Fruit fly (Drosophila melanogaster) whole organism, embryonic: ENCODE data around the gene CG3294.
A peak's percentile ranks its signal among the peaks of the same experiment; 100 is the strongest.

ENCODE experiments used
- Adf1 ChIP-seq: fragments of 200-800 bp; sonication (Bioruptor generic); IDR thresholded peaks from 2 replicates; pipeline ENCODE4 v1.3.6; 2022; ENCODE audit warnings: missing biosample characterization, missing genetic modification characterization
- Atf-2 ChIP-seq: fragments of 200-800 bp; sonication (Bioruptor generic); optimal IDR thresholded peaks from 2 replicates; lab custom pipeline; 2016; ENCODE audit warnings: missing biosample characterization, missing genetic modification characterization
- Atf6 ChIP-seq: fragments of 200-800 bp; sonication (Bioruptor generic); IDR thresholded peaks from 2 replicates; pipeline ENCODE4 v1.3.6; 2022; ENCODE audit warnings: missing biosample characterization, missing genetic modification characterization
- Bgb ChIP-seq: fragments of 200-800 bp; sonication (Bioruptor generic); IDR thresholded peaks from 2 replicates; pipeline ENCODE4 v1.3.6; 2022; ENCODE audit warnings: missing biosample characterization, missing genetic modification characterization; ENCODE audit not compliant: partially characterized antibody
- CG10654 ChIP-seq: fragments of 200-800 bp; sonication (Bioruptor generic); optimal IDR thresholded peaks from 2 replicates; lab custom pipeline; 2016; ENCODE audit warnings: missing biosample characterization, missing genetic modification characterization
- CG12155 ChIP-seq: fragments of 200-800 bp; sonication (Bioruptor generic); optimal IDR thresholded peaks from 3 replicates; lab custom pipeline; 2016; ENCODE audit warnings: missing biosample characterization, missing genetic modification characterization
- CG12236 ChIP-seq: fragments of 200-800 bp; sonication (Bioruptor generic); optimal IDR thresholded peaks from 2 replicates; lab custom pipeline; 2016; ENCODE audit warnings: missing biosample characterization, missing genetic modification characterization
- CG1233 ChIP-seq: fragments of 200-800 bp; sonication (Bioruptor generic); optimal IDR thresholded peaks from 4 replicates; lab custom pipeline; 2018; ENCODE audit warnings: missing biosample characterization, mild to moderate bottlenecking, missing genetic modification characterization
- CG15011 ChIP-seq: fragments of 200-800 bp; sonication (Bioruptor generic); optimal IDR thresholded peaks from 3 replicates; lab custom pipeline; 2018; ENCODE audit warnings: missing biosample characterization, mild to moderate bottlenecking, missing genetic modification characterization
- CG17359 ChIP-seq: fragments of 200-800 bp; sonication (Bioruptor generic); optimal IDR thresholded peaks from 3 replicates; lab custom pipeline; 2018; ENCODE audit warnings: missing biosample characterization, mild to moderate bottlenecking, missing genetic modification characterization, moderate library complexity
- CG17912 ChIP-seq: fragments of 200-800 bp; sonication (Bioruptor generic); optimal IDR thresholded peaks from 2 replicates; lab custom pipeline; 2018; ENCODE audit warnings: missing biosample characterization, mild to moderate bottlenecking, missing genetic modification characterization
- CG18599 ChIP-seq: fragments of 200-800 bp; sonication (Bioruptor generic); optimal IDR thresholded peaks from 3 replicates; lab custom pipeline; 2017; ENCODE audit warnings: missing biosample characterization, missing genetic modification characterization, mild to moderate bottlenecking, moderate library complexity, missing genetic modification reagents
- CG2116 ChIP-seq: fragments of 200-800 bp; sonication (Bioruptor generic); optimal IDR thresholded peaks from 3 replicates; lab custom pipeline; 2018; ENCODE audit warnings: missing biosample characterization, mild to moderate bottlenecking, missing genetic modification characterization
- CG31441 ChIP-seq: fragments of 200-800 bp; sonication (Bioruptor generic); IDR thresholded peaks from 2 replicates; pipeline ENCODE4 v1.3.6; 2022; ENCODE audit warnings: missing biosample characterization, missing genetic modification characterization
- CG33557 ChIP-seq: fragments of 200-800 bp; sonication (Bioruptor generic); optimal IDR thresholded peaks from 2 replicates; lab custom pipeline; 2019; ENCODE audit warnings: missing biosample characterization, mild to moderate bottlenecking, missing genetic modification characterization, moderate library complexity
- CG4360 ChIP-seq: fragments of 200-800 bp; sonication (Bioruptor generic); IDR thresholded peaks from 2 replicates; pipeline ENCODE4 v1.3.6; 2022; ENCODE audit warnings: missing biosample characterization, missing genetic modification characterization
- CG7271 ChIP-seq: fragments of 200-800 bp; sonication (Bioruptor generic); optimal IDR thresholded peaks from 2 replicates; lab custom pipeline; 2018; ENCODE audit warnings: missing biosample characterization, mild to moderate bottlenecking, missing genetic modification characterization, moderate library complexity
- CG7839 ChIP-seq: fragments of 200-800 bp; sonication (Bioruptor generic); optimal IDR thresholded peaks from 3 replicates; lab custom pipeline; 2018; ENCODE audit warnings: missing biosample characterization, mild to moderate bottlenecking, missing genetic modification characterization, moderate library complexity
- CG7963 ChIP-seq: fragments of 200-800 bp; sonication (Bioruptor generic); IDR thresholded peaks from 3 replicates; pipeline ENCODE4 v1.3.6; 2022; ENCODE audit warnings: missing biosample characterization, missing genetic modification characterization; ENCODE audit not compliant: partially characterized antibody
- CG8359 ChIP-seq: fragments of 200-800 bp; sonication (Bioruptor generic); optimal IDR thresholded peaks from 2 replicates; lab custom pipeline; 2017; ENCODE audit warnings: missing biosample characterization, mild to moderate bottlenecking, missing genetic modification characterization, borderline replicate concordance
- Dad ChIP-seq: fragments of 200-800 bp; sonication (Bioruptor generic); optimal IDR thresholded peaks from 3 replicates; lab custom pipeline; 2016; ENCODE audit warnings: missing biosample characterization, missing genetic modification characterization
- E2f2 ChIP-seq: fragments of 200-800 bp; sonication (Bioruptor generic); IDR thresholded peaks from 2 replicates; pipeline ENCODE4 v1.3.6; 2022; ENCODE audit warnings: missing biosample characterization, missing genetic modification characterization
- Fer1 ChIP-seq: fragments of 200-800 bp; sonication (Bioruptor generic); optimal IDR thresholded peaks from 2 replicates; lab custom pipeline; 2017; ENCODE audit warnings: missing biosample characterization, mild to moderate bottlenecking, missing genetic modification characterization
- Hand ChIP-seq: fragments of 200-800 bp; sonication (Bioruptor generic); optimal IDR thresholded peaks from 2 replicates; lab custom pipeline; 2017; ENCODE audit warnings: mild to moderate bottlenecking, missing biosample characterization, missing genetic modification reagents, missing genetic modification characterization
- Hr3 ChIP-seq: fragments of 200-800 bp; sonication (Bioruptor generic); optimal IDR thresholded peaks from 3 replicates; lab custom pipeline; 2016; ENCODE audit warnings: missing biosample characterization, missing genetic modification characterization
- Myb ChIP-seq: fragments of 200-800 bp; sonication (Bioruptor generic); optimal IDR thresholded peaks from 2 replicates; lab custom pipeline; 2016; ENCODE audit warnings: missing biosample characterization, missing genetic modification characterization
- Neu2 ChIP-seq: fragments of 200-800 bp; sonication (Bioruptor generic); optimal IDR thresholded peaks from 3 replicates; lab custom pipeline; 2016; ENCODE audit warnings: missing biosample characterization, missing genetic modification characterization, borderline replicate concordance
- Poxn ChIP-seq: fragments of 200-800 bp; sonication (Bioruptor generic); IDR thresholded peaks from 2 replicates; pipeline ENCODE4 v1.3.6; 2022; ENCODE audit warnings: missing biosample characterization, missing genetic modification characterization
- Six4 ChIP-seq: fragments of 200-800 bp; sonication (Bioruptor generic); optimal IDR thresholded peaks from 2 replicates; lab custom pipeline; 2016; ENCODE audit warnings: missing biosample characterization, missing genetic modification characterization
- bab2 ChIP-seq: fragments of 200-800 bp; sonication (Bioruptor generic); optimal IDR thresholded peaks from 2 replicates; lab custom pipeline; 2016; ENCODE audit warnings: missing biosample characterization, missing genetic modification characterization
- danr ChIP-seq: fragments of 200-800 bp; sonication (Bioruptor generic); IDR thresholded peaks from 2 replicates; pipeline ENCODE4 v1.3.6; 2022; ENCODE audit warnings: missing biosample characterization, missing genetic modification characterization
- dati ChIP-seq: fragments of 200-800 bp; sonication (Bioruptor generic); IDR thresholded peaks from 2 replicates; pipeline ENCODE4 v1.3.6; 2022; ENCODE audit warnings: missing biosample characterization, missing genetic modification characterization
- dpn ChIP-seq, 2 experiments: fragments of 200-800 bp; sonication (Bioruptor generic); optimal IDR thresholded peaks; 3 replicates each; lab custom pipeline; 2016; ENCODE audit warnings: missing biosample characterization in 2 of 2, missing genetic modification characterization in 2 of 2
- esg ChIP-seq: fragments of 200-800 bp; sonication (Bioruptor generic); conservative IDR thresholded peaks from 2 replicates; pipeline ENCODE4 v1.3.6; 2022; ENCODE audit warnings: missing biosample characterization, missing genetic modification characterization
- hb ChIP-seq: fragments of 200-800 bp; sonication (Bioruptor generic); IDR thresholded peaks from 3 replicates; pipeline ENCODE4 v1.3.6; 2022; ENCODE audit warnings: missing biosample characterization, missing genetic modification characterization; ENCODE audit not compliant: partially characterized antibody
- hkb ChIP-seq, 2 experiments: fragments of 200-800 bp in 1 of 2; fragments of >200 bp in 1 of 2; sonication (Bioruptor generic) in 1 of 2; IDR thresholded peaks in 1 of 2; optimal IDR thresholded peaks in 1 of 2; 2 replicates each; pipeline versions ENCODE4 v1.3.6 to Lab custom; 2017 to 2022; ENCODE audit warnings: missing biosample characterization in 1 of 2, missing genetic modification characterization in 1 of 2
- ken ChIP-seq: fragments of 200-800 bp; sonication (Bioruptor generic); IDR thresholded peaks from 3 replicates; pipeline ENCODE4 v1.3.6; 2022; ENCODE audit warnings: missing biosample characterization, missing genetic modification characterization
- lmd ChIP-seq: fragments of 200-800 bp; sonication (Bioruptor generic); IDR thresholded peaks from 2 replicates; pipeline ENCODE4 v1.3.6; 2022; ENCODE audit warnings: missing biosample characterization, missing genetic modification characterization
- luna ChIP-seq: fragments of 200-800 bp; sonication (Bioruptor generic); optimal IDR thresholded peaks from 2 replicates; lab custom pipeline; 2016; ENCODE audit warnings: missing biosample characterization, missing genetic modification characterization
- nau ChIP-seq: fragments of 200-800 bp; sonication (Bioruptor generic); optimal IDR thresholded peaks from 3 replicates; lab custom pipeline; 2017; ENCODE audit warnings: missing biosample characterization, mild to moderate bottlenecking, missing genetic modification characterization, missing genetic modification reagents
- nerfin-1 ChIP-seq: fragments of 200-800 bp; sonication (Bioruptor generic); optimal IDR thresholded peaks from 3 replicates; lab custom pipeline; 2019; ENCODE audit warnings: missing biosample characterization, mild to moderate bottlenecking, missing genetic modification characterization, moderate library complexity
- nom ChIP-seq: fragments of 200-800 bp; sonication (Bioruptor generic); optimal IDR thresholded peaks from 2 replicates; lab custom pipeline; 2017; ENCODE audit warnings: missing biosample characterization, missing genetic modification characterization, mild to moderate bottlenecking, moderate library complexity, missing genetic modification reagents
- pho ChIP-seq: fragments of 200-800 bp; sonication (Bioruptor generic); optimal IDR thresholded peaks from 2 replicates; lab custom pipeline; 2016; ENCODE audit warnings: missing biosample characterization, missing genetic modification characterization
- stc ChIP-seq: fragments of 200-800 bp; sonication (Bioruptor generic); IDR thresholded peaks from 2 replicates; pipeline ENCODE4 v1.3.6; 2022; ENCODE audit warnings: missing biosample characterization, missing genetic modification characterization
- tll ChIP-seq, 2 experiments: fragments of 200-800 bp in 1 of 2; fragments of >200 bp in 1 of 2; sonication (Bioruptor generic) in 1 of 2; optimal IDR thresholded peaks; 2 replicates each; lab custom pipeline; 2017 to 2019; ENCODE audit warnings: missing biosample characterization in 2 of 2, missing genetic modification characterization in 2 of 2, mild to moderate bottlenecking in 1 of 2, moderate library complexity in 1 of 2
- tna ChIP-seq: fragments of 200-800 bp; sonication (Bioruptor generic); IDR thresholded peaks from 2 replicates; pipeline ENCODE4 v1.3.6; 2022; ENCODE audit warnings: missing biosample characterization, missing genetic modification characterization; ENCODE audit not compliant: partially characterized antibody
- unpg ChIP-seq: fragments of 200-800 bp; sonication (Bioruptor generic); optimal IDR thresholded peaks from 3 replicates; lab custom pipeline; 2018; ENCODE audit warnings: missing biosample characterization, mild to moderate bottlenecking, missing genetic modification characterization, moderate library complexity
- vvl ChIP-seq: fragments of 200-800 bp; sonication (Bioruptor generic); IDR thresholded peaks from 2 replicates; pipeline ENCODE4 v1.3.6; 2022; ENCODE audit warnings: missing biosample characterization, missing genetic modification characterization
- zf30C ChIP-seq: fragments of 200-800 bp; sonication (Bioruptor generic); optimal IDR thresholded peaks from 3 replicates; lab custom pipeline; 2018; ENCODE audit warnings: missing biosample characterization, mild to moderate bottlenecking, missing genetic modification characterization
- zfh1 ChIP-seq: fragments of 200-800 bp; sonication (Bioruptor generic); IDR thresholded peaks from 3 replicates; pipeline ENCODE4 v1.3.6; 2022; ENCODE audit warnings: missing biosample characterization, missing genetic modification characterization

CG3294 gene

dm6 chr2L:4821319-4821717, 27.0 kb downstream of the CG3294 start (continued):
- TF ChIP-seq Bgb (GFP tag; lab: Robert Waterston, UW): no peak
- peak; percentile 75 for TF ChIP-seq CG17359 (tag; lab: Kevin White, UChicago)
- TF ChIP-seq CG33557 (GFP tag; lab: Kevin White, UChicago): no peak
- no peak for TF ChIP-seq tll (GFP tag; optimal IDR thresholded peaks at IDR 0.05; lab: Kevin White, UChicago)
- peak; percentile 20 to 73 for TF ChIP-seq dpn (GFP tag; optimal IDR thresholded peaks at IDR 0.05; lab: Kevin White, UChicago)
- TF ChIP-seq Fer1 (GFP tag; lab: Kevin White, UChicago): peak; percentile 93
- peak; percentile 11 for TF ChIP-seq Six4 (GFP tag; lab: Kevin White, UChicago)
- peak; percentile 65 for TF ChIP-seq vvl (GFP tag; lab: Robert Waterston, UW)
- TF ChIP-seq Myb: peak; percentile 2
- TF ChIP-seq CG2116: peak; percentile 13
- peak; percentile 78 for TF ChIP-seq esg (GFP tag; lab: Robert Waterston, UW)
- no peak for TF ChIP-seq CG12236 (GFP tag; lab: Kevin White, UChicago)
- peak; percentile 42 for TF ChIP-seq stc
- TF ChIP-seq tna (GFP tag; lab: Robert Waterston, UW): no peak
- peak; percentile 3 for TF ChIP-seq bab2
- peak; percentile 39; the same call in 1 of the 3 replicates for TF ChIP-seq ken (GFP tag; lab: Robert Waterston, UW)
- peak; percentile 20 for TF ChIP-seq CG10654 (GFP tag; lab: Kevin White, UChicago)
- no peak for TF ChIP-seq Dad (GFP tag; lab: Kevin White, UChicago)
- no peak for TF ChIP-seq zf30C
- peak; percentile 84 for TF ChIP-seq CG7839
- peak; percentile 33 for TF ChIP-seq CG12155 (GFP tag; lab: Kevin White, UChicago)
- TF ChIP-seq CG7271 (tag; lab: Kevin White, UChicago): peak; percentile 5
- TF ChIP-seq CG1233: peak; percentile 56
- TF ChIP-seq lmd (GFP tag; lab: Robert Waterston, UW): peak; percentile 66
- TF ChIP-seq CG8359 (GFP tag; lab: Kevin White, UChicago): peak; percentile 22
- peak; percentile 91 for TF ChIP-seq CG18599 (GFP tag; lab: Kevin White, UChicago)
- TF ChIP-seq Atf6 (GFP tag; lab: Robert Waterston, UW): peak; percentile 83
- TF ChIP-seq hb (GFP tag; lab: Robert Waterston, UW): no peak
- TF ChIP-seq danr: 0 out of 2 replicates have a peak, but pooled peaks have one; percentile 28
- TF ChIP-seq zfh1 (GFP tag; lab: Robert Waterston, UW): peak; percentile 69
- TF ChIP-seq nom (GFP tag; lab: Kevin White, UChicago): peak; percentile 88
- TF ChIP-seq CG31441 (GFP tag; lab: Robert Waterston, UW): peak; percentile 82
- TF ChIP-seq nerfin-1 (tag; lab: Kevin White, UChicago): peak; percentile 35
- TF ChIP-seq Neu2 (GFP tag; lab: Kevin White, UChicago): no peak
- peak; percentile 63 for TF ChIP-seq nau (GFP tag; lab: Kevin White, UChicago)
- TF ChIP-seq Hand (GFP tag; lab: Kevin White, UChicago): peak; percentile 85
- peak; percentile 40 for TF ChIP-seq Adf1
- peak; percentile 63 for TF ChIP-seq CG15011 (GFP tag; lab: Kevin White, UChicago)
- TF ChIP-seq dati (GFP tag; lab: Robert Waterston, UW): no peak
- TF ChIP-seq Atf-2 (GFP tag; lab: Kevin White, UChicago): peak; percentile 51
- TF ChIP-seq CG7963 (GFP tag; lab: Robert Waterston, UW): no peak
- peak; percentile 49 for TF ChIP-seq pho (GFP tag; lab: Kevin White, UChicago)
- no peak for TF ChIP-seq CG17912 (GFP tag; lab: Kevin White, UChicago)
- TF ChIP-seq E2f2: peak; percentile 42
- no peak for TF ChIP-seq luna (GFP tag; lab: Kevin White, UChicago)
- no peak for TF ChIP-seq hkb (optimal IDR thresholded peaks at IDR 0.05; lab: Kevin White, UChicago)
- peak; percentile 73 for TF ChIP-seq hkb (GFP tag; IDR thresholded peaks at IDR 0.05; lab: Robert Waterston, UW)
- no peak for TF ChIP-seq Poxn (GFP tag; lab: Robert Waterston, UW)
- TF ChIP-seq Hr3 (GFP tag; lab: Kevin White, UChicago): peak; percentile 42
- peak; percentile 58 for TF ChIP-seq unpg (GFP tag; lab: Kevin White, UChicago)
- TF ChIP-seq CG4360 (GFP tag; lab: Robert Waterston, UW): peak; percentile 88
